Worm (Caenorhabditis elegans) whole organism, L4 larva: ENCODE measurements around the gene srxa-8.
A peak's percentile ranks its signal among the peaks of the same experiment; 100 is the strongest.

ENCODE experiments used
- D1046.2 ChIP-seq: fragments of 200-800 bp; sonication (Bioruptor generic); IDR thresholded peaks from 2 replicates; pipeline ENCODE4 v1.3.6; 2022; ENCODE audit warnings: missing genetic modification characterization, missing compliant biosample characterization
- F44E2.7 ChIP-seq: fragments of 200-800 bp; sonication (Bioruptor generic); IDR thresholded peaks from 2 replicates; pipeline ENCODE4 v2.1.2; 2022; ENCODE audit warnings: missing genetic modification characterization, missing compliant biosample characterization
- ZK546.5 ChIP-seq, 2 experiments: sonication (generic microtip); optimal IDR thresholded peaks; 2 replicates each; lab custom pipeline; 2017; ENCODE audit warnings: missing biosample characterization in 2 of 2, missing genetic modification characterization in 2 of 2
- attf-4 ChIP-seq: sonication (generic microtip); optimal IDR thresholded peaks from 3 replicates; lab custom pipeline; 2017; ENCODE audit warnings: missing biosample characterization, missing genetic modification characterization
- ceh-20 ChIP-seq: fragments of 200-800 bp; sonication (Bioruptor generic); IDR thresholded peaks from 2 replicates; pipeline ENCODE4 v1.3.6; 2022; ENCODE audit warnings: missing genetic modification reagents, missing genetic modification characterization, missing compliant biosample characterization
- ceh-32 ChIP-seq: sonication (generic microtip); optimal IDR thresholded peaks from 2 replicates; lab custom pipeline; 2016; ENCODE audit warnings: mild to moderate bottlenecking, missing genetic modification characterization, missing compliant biosample characterization; ENCODE audit not compliant: poor library complexity
- daf-16 ChIP-seq, 3 experiments: sonication (generic microtip); optimal IDR thresholded peaks; 2 replicates each; lab custom pipeline; 2016 to 2017; ENCODE audit warnings: missing genetic modification characterization in 3 of 3, missing genetic modification reagents in 3 of 3, mild to moderate bottlenecking in 2 of 3, missing compliant biosample characterization in 2 of 3, missing biosample characterization in 1 of 3, moderate library complexity in 1 of 3
- dmd-6 ChIP-seq: fragments of 200-800 bp; sonication (Bioruptor generic); IDR thresholded peaks from 2 replicates; pipeline ENCODE4 v1.3.6; 2022; ENCODE audit warnings: missing genetic modification reagents, missing genetic modification characterization, missing compliant biosample characterization
- dmd-9 ChIP-seq: fragments of 200-800 bp; sonication (Bioruptor generic); IDR thresholded peaks from 2 replicates; pipeline ENCODE4 v1.3.6; 2022; ENCODE audit warnings: missing genetic modification reagents, missing genetic modification characterization, missing compliant biosample characterization
- dve-1 ChIP-seq: sonication (generic microtip); optimal IDR thresholded peaks from 2 replicates; lab custom pipeline; 2017; ENCODE audit warnings: antibody characterized with exemption, mild to moderate bottlenecking, missing genetic modification characterization, missing compliant biosample characterization; ENCODE audit not compliant: insufficient read depth
- hif-1 ChIP-seq, 2 experiments: sonication (generic microtip); optimal IDR thresholded peaks; 2 replicates each; lab custom pipeline; 2016 to 2017; ENCODE audit warnings: missing compliant biosample characterization in 2 of 2, missing genetic modification characterization in 2 of 2, missing genetic modification reagents in 2 of 2, missing genotype in 2 of 2, mild to moderate bottlenecking in 1 of 2
- hlh-11 ChIP-seq: fragments of 200-800 bp; sonication (Bioruptor generic); optimal IDR thresholded peaks from 2 replicates; lab custom pipeline; 2018; ENCODE audit warnings: mild to moderate bottlenecking, missing genetic modification characterization, missing compliant biosample characterization
- hmg-1.1 ChIP-seq: fragments of 200-800 bp; sonication (Bioruptor generic); IDR thresholded peaks from 2 replicates; pipeline ENCODE4 v1.3.6; 2022; ENCODE audit warnings: missing genetic modification reagents, missing genetic modification characterization, missing compliant biosample characterization
- lim-7 ChIP-seq: fragments of 200-800 bp; sonication (Bioruptor generic); IDR thresholded peaks from 2 replicates; pipeline ENCODE4 v1.3.6; 2022; ENCODE audit warnings: missing genetic modification characterization, missing compliant biosample characterization
- lin-1 ChIP-seq: fragments of 200-800 bp; sonication (Bioruptor generic); IDR thresholded peaks from 2 replicates; pipeline ENCODE4 v1.3.6; 2022; ENCODE audit warnings: missing genetic modification reagents, missing genetic modification characterization, missing compliant biosample characterization
- lin-13 ChIP-seq: fragments of 150-350 bp; optimal IDR thresholded peaks from 2 replicates; lab custom pipeline; 2014; ENCODE audit warnings: missing biosample characterization, missing genetic modification reagents, missing genetic modification characterization
- lir-3 ChIP-seq: sonication (generic microtip); optimal IDR thresholded peaks from 2 replicates; lab custom pipeline; 2016; ENCODE audit warnings: mild to moderate bottlenecking, missing genetic modification characterization, missing compliant biosample characterization
- madf-5 ChIP-seq, 2 experiments: fragments of 200-800 bp; sonication (Bioruptor generic); IDR thresholded peaks; 2 replicates each; pipeline ENCODE4 v1.3.6; 2022; ENCODE audit warnings: missing compliant biosample characterization in 2 of 2, missing genetic modification characterization in 2 of 2
- mxl-2 ChIP-seq: fragments of 200-800 bp; sonication (Bioruptor generic); conservative IDR thresholded peaks from 2 replicates; pipeline ENCODE4 v1.3.6; 2022; ENCODE audit warnings: missing genetic modification reagents, missing genetic modification characterization, missing compliant biosample characterization
- nhr-10 ChIP-seq: fragments of 150-350 bp; optimal IDR thresholded peaks from 2 replicates; lab custom pipeline; 2014; ENCODE audit warnings: missing biosample characterization, missing genetic modification characterization
- nhr-11 ChIP-seq: fragments of 150-350 bp; optimal IDR thresholded peaks from 2 replicates; lab custom pipeline; 2014; ENCODE audit warnings: missing biosample characterization, missing genetic modification characterization
- nhr-237 ChIP-seq: sonication (generic microtip); optimal IDR thresholded peaks from 2 replicates; lab custom pipeline; 2017; ENCODE audit warnings: missing biosample characterization, missing genetic modification characterization
- nhr-28 ChIP-seq: fragments of 150-350 bp; optimal IDR thresholded peaks from 2 replicates; lab custom pipeline; 2014; ENCODE audit warnings: missing biosample characterization, missing genetic modification characterization
- nhr-41 ChIP-seq: fragments of 200-800 bp; sonication (Bioruptor generic); IDR thresholded peaks from 2 replicates; pipeline ENCODE4 v1.3.6; 2022; ENCODE audit warnings: missing genetic modification reagents, missing genetic modification characterization, missing compliant biosample characterization
- nhr-42 ChIP-seq: fragments of 200-800 bp; sonication (Bioruptor generic); IDR thresholded peaks from 2 replicates; pipeline ENCODE4 v1.3.6; 2022; ENCODE audit warnings: missing genetic modification characterization, missing compliant biosample characterization
- nhr-48 ChIP-seq: sonication (generic microtip); optimal IDR thresholded peaks from 2 replicates; lab custom pipeline; 2016; ENCODE audit warnings: mild to moderate bottlenecking, missing genetic modification characterization, missing compliant biosample characterization
- nhr-77 ChIP-seq: fragments of 150-350 bp; optimal IDR thresholded peaks from 2 replicates; lab custom pipeline; 2014; ENCODE audit warnings: missing biosample characterization, missing genetic modification characterization
- php-3 ChIP-seq: fragments of 200-800 bp; sonication (Bioruptor generic); IDR thresholded peaks from 2 replicates; pipeline ENCODE4 v1.3.6; 2022; ENCODE audit warnings: missing genetic modification reagents, missing genetic modification characterization, missing compliant biosample characterization
- pqm-1 ChIP-seq: sonication (generic microtip); optimal IDR thresholded peaks from 2 replicates; lab custom pipeline; 2017; ENCODE audit warnings: missing biosample characterization, missing genetic modification characterization
- snpc-1.2 ChIP-seq: fragments of 200-800 bp; sonication (Bioruptor generic); IDR thresholded peaks from 2 replicates; pipeline ENCODE4 v1.3.6; 2022; ENCODE audit warnings: missing genetic modification reagents, missing genetic modification characterization, missing compliant biosample characterization
- snpc-4 ChIP-seq: fragments of 150-350 bp; optimal IDR thresholded peaks from 2 replicates; lab custom pipeline; 2014; ENCODE audit warnings: missing biosample characterization, missing genetic modification characterization
- spr-1 ChIP-seq: sonication (generic microtip); optimal IDR thresholded peaks from 2 replicates; lab custom pipeline; 2016; ENCODE audit warnings: mild to moderate bottlenecking, missing genetic modification characterization, missing compliant biosample characterization
- tra-1 ChIP-seq: fragments of 200-800 bp; sonication (Bioruptor generic); IDR thresholded peaks from 2 replicates; pipeline ENCODE4 v1.3.6; 2022; ENCODE audit warnings: missing genetic modification reagents, missing genetic modification characterization, missing compliant biosample characterization
- unc-130 ChIP-seq: sonication (generic microtip); optimal IDR thresholded peaks from 2 replicates; lab custom pipeline; 2016; ENCODE audit warnings: missing genetic modification reagents, missing genetic modification characterization, missing compliant biosample characterization
- unc-62 ChIP-seq, 3 experiments: fragments of 150-350 bp in 1 of 3; sonication (generic microtip); optimal IDR thresholded peaks in 2 of 3; peaks in 1 of 3; 1 replicate in 1 of 3; 2 replicates in 2 of 3; lab custom pipeline; 2014 to 2017; ENCODE audit warnings: missing biosample characterization in 3 of 3, missing genetic modification characterization in 3 of 3, missing genetic modification reagents in 3 of 3, missing genotype in 1 of 3
- vab-7 ChIP-seq: fragments of 200-800 bp; sonication (Bioruptor generic); IDR thresholded peaks from 2 replicates; pipeline ENCODE4 v1.3.6; 2022; ENCODE audit warnings: missing genetic modification reagents, missing genetic modification characterization, missing compliant biosample characterization
- zip-2 ChIP-seq: fragments of 150-350 bp; optimal IDR thresholded peaks from 2 replicates; lab custom pipeline; 2014; ENCODE audit warnings: missing biosample characterization, missing genetic modification characterization
- ztf-11 ChIP-seq: fragments of 150-350 bp; optimal IDR thresholded peaks from 2 replicates; lab custom pipeline; 2014; ENCODE audit warnings: missing biosample characterization, missing genetic modification characterization

The srxa-8 gene

ce11 chrX:13257577-13257976 is 51.1 kb downstream of the srxa-8 start, which contains the start of gene K08H2.10:
TSS of gene K08H2.10 (plus strand) at chrX:13257806.
- TF ChIP-seq ZK546.5 (tag; optimal IDR thresholded peaks at IDR 0.05; lab: Kevin White, UChicago) (no peak), nhr-41 (GFP tag; lab: Robert Waterston, UW) (peak; percentile 44; the same call in 1 of the 2 replicates), F44E2.7 (no peak), nhr-28 (tag; lab: Kevin White, UChicago) (peak; percentile 66), dmd-6 (GFP tag; lab: Robert Waterston, UW) (peak; percentile 94), zip-2 (tag; lab: Kevin White, UChicago) (no peak), nhr-42 (GFP tag; lab: Robert Waterston, UW) (no peak), unc-62 (GFP tag; optimal IDR thresholded peaks at IDR 0.05 in 1 of 2; lab: Kevin White, UChicago) (peak in 1 of 2 experiments; percentile 82), unc-62 (tag; optimal IDR thresholded peaks at IDR 0.05; lab: Kevin White, UChicago) (no peak), lim-7 (GFP tag; lab: Robert Waterston, UW) (no peak), spr-1 (tag; lab: Kevin White, UChicago) (no peak), nhr-237 (no peak), tra-1 (GFP tag; lab: Robert Waterston, UW) (peak; percentile 98), madf-5 (GFP tag; IDR thresholded peaks at IDR 0.05; lab: Robert Waterston, UW) (no peak), mxl-2 (GFP tag; lab: Robert Waterston, UW) (no peak), snpc-4 (tag; lab: Kevin White, UChicago) (no peak), php-3 (GFP tag; lab: Robert Waterston, UW) (peak; percentile 100), lin-13 (GFP tag; lab: Kevin White, UChicago) (no peak), snpc-1.2 (no peak), dmd-9 (GFP tag; lab: Robert Waterston, UW) (no peak), unc-130 (GFP tag; lab: Kevin White, UChicago) (no peak), lir-3 (no peak), dve-1 (peak; percentile 55), hlh-11 (tag; lab: Kevin White, UChicago) (peak; percentile 81), vab-7 (GFP tag; lab: Robert Waterston, UW) (no peak), hif-1 (tag; optimal IDR thresholded peaks at IDR 0.05; lab: Kevin White, UChicago) (no peak), hmg-1.1 (GFP tag; lab: Robert Waterston, UW) (0 out of 2 replicates have a peak, but pooled peaks have one; percentile 16), daf-16 (GFP tag; optimal IDR thresholded peaks at IDR 0.05; lab: Kevin White, UChicago) (peak in 1 of 2 experiments; percentile 28), daf-16 (tag; optimal IDR thresholded peaks at IDR 0.05; lab: Kevin White, UChicago) (peak; percentile 39), ztf-11 (no peak), nhr-77 (tag; lab: Kevin White, UChicago) (peak; percentile 35), ceh-32 (no peak), ceh-20 (GFP tag; lab: Robert Waterston, UW) (peak; percentile 72; the same call in 1 of the 2 replicates), nhr-48 (tag; lab: Kevin White, UChicago) (peak; percentile 7), lin-1 (0 out of 2 replicates have a peak, but pooled peaks have one; percentile 31), nhr-10 (tag; lab: Kevin White, UChicago) (no peak), nhr-11 (tag; lab: Kevin White, UChicago) (no peak), pqm-1 (tag; lab: Kevin White, UChicago) (peak; percentile 88), D1046.2 (no peak), attf-4 (tag; lab: Kevin White, UChicago) (no peak)
